Worm (Caenorhabditis elegans): ENCODE data around the gene F49C12.7.

- TF ChIP-seq pha-4 (tag; optimal IDR thresholded peaks at IDR 0.05) (no peak), lim-6 (tag; optimal IDR thresholded peaks at IDR 0.05) (no peak), pag-3 (tag; optimal IDR thresholded peaks at IDR 0.05; ENCODE audit: borderline replicate concordance) (no peak), mec-3 (tag; optimal IDR thresholded peaks at IDR 0.05; ENCODE audit: borderline replicate concordance) (no peak)
Measured at ce11 chrIV:9327706-9328105, 15.0 kb upstream of the F49C12.7 start, which contains the start of gene clec-183.
